Worm (Caenorhabditis elegans) whole organism, L3 larva: ENCODE measurements around the gene F53B2.8.

ENCODE experiments used
- ZK546.5 ChIP-seq: sonication (generic microtip); optimal IDR thresholded peaks from 2 replicates; lab custom pipeline; 2017; ENCODE audit warnings: missing biosample characterization, missing genetic modification characterization
- aly-2 ChIP-seq: fragments of 150-350 bp; optimal IDR thresholded peaks from 2 replicates; lab custom pipeline; 2014; ENCODE audit warnings: missing biosample characterization, missing genetic modification characterization
- ama-1 ChIP-seq: fragments of 150-350 bp; optimal IDR thresholded peaks from 2 replicates; lab custom pipeline; 2018
- ceh-16 ChIP-seq: sonication (generic microtip); optimal IDR thresholded peaks from 2 replicates; lab custom pipeline; 2017; ENCODE audit warnings: missing biosample characterization, missing genetic modification characterization
- ceh-28 ChIP-seq: fragments of 150-350 bp; optimal IDR thresholded peaks from 2 replicates; lab custom pipeline; 2014; ENCODE audit warnings: missing biosample characterization, missing genetic modification reagents, missing genetic modification characterization
- ceh-82 ChIP-seq: fragments of 150-350 bp; optimal IDR thresholded peaks from 2 replicates; lab custom pipeline; 2014; ENCODE audit warnings: missing biosample characterization, missing genetic modification characterization
- daf-12 ChIP-seq: fragments of 150-350 bp; optimal IDR thresholded peaks from 2 replicates; lab custom pipeline; 2014; ENCODE audit warnings: missing biosample characterization, missing genetic modification reagents, missing genetic modification characterization
- egl-5 ChIP-seq: fragments of 150-350 bp; optimal IDR thresholded peaks from 2 replicates; lab custom pipeline; 2017; ENCODE audit warnings: missing biosample characterization, missing genetic modification reagents, missing genetic modification characterization, inconsistent platforms
- elt-2 ChIP-seq: sonication (generic microtip); optimal IDR thresholded peaks from 2 replicates; lab custom pipeline; 2016; ENCODE audit warnings: missing genetic modification reagents, mild to moderate bottlenecking, missing genetic modification characterization, missing compliant biosample characterization
- eor-1 ChIP-seq, 2 experiments: fragments of 150-350 bp; optimal IDR thresholded peaks; 2 replicates each; lab custom pipeline; 2014 to 2018; ENCODE audit warnings: missing biosample characterization in 2 of 2, missing genetic modification characterization in 2 of 2
- fkh-10 ChIP-seq: sonication (generic microtip); optimal IDR thresholded peaks from 2 replicates; lab custom pipeline; 2017; ENCODE audit warnings: missing biosample characterization, missing genetic modification reagents, missing genetic modification characterization
- fkh-2 ChIP-seq: fragments of 150-350 bp; optimal IDR thresholded peaks from 2 replicates; lab custom pipeline; 2014; ENCODE audit warnings: missing biosample characterization, missing genetic modification reagents, missing genetic modification characterization
- fos-1 ChIP-seq: fragments of 150-350 bp; optimal IDR thresholded peaks from 2 replicates; lab custom pipeline; 2014; ENCODE audit warnings: missing biosample characterization, missing genetic modification characterization
- hmg-11 ChIP-seq: sonication (generic microtip); optimal IDR thresholded peaks from 2 replicates; lab custom pipeline; 2016; ENCODE audit warnings: missing genetic modification characterization, missing compliant biosample characterization
- jun-1 ChIP-seq: fragments of 150-350 bp; optimal IDR thresholded peaks from 2 replicates; lab custom pipeline; 2014; ENCODE audit warnings: missing biosample characterization, missing genetic modification reagents, missing genetic modification characterization
- lin-15B ChIP-seq: fragments of 150-350 bp; optimal IDR thresholded peaks from 2 replicates; lab custom pipeline; 2014; ENCODE audit warnings: missing biosample characterization, missing genetic modification characterization
- lin-39 ChIP-seq: fragments of 150-350 bp; optimal IDR thresholded peaks from 2 replicates; lab custom pipeline; 2018; ENCODE audit warnings: missing biosample characterization, missing genetic modification reagents, missing genetic modification characterization
- lsy-12 ChIP-seq: sonication (generic microtip); optimal IDR thresholded peaks from 2 replicates; lab custom pipeline; 2016; ENCODE audit warnings: mild to moderate bottlenecking, missing genetic modification characterization, missing compliant biosample characterization
- mdl-1 ChIP-seq: fragments of 150-350 bp; optimal IDR thresholded peaks from 2 replicates; lab custom pipeline; 2014; ENCODE audit warnings: missing biosample characterization, missing genetic modification characterization
- nhr-11 ChIP-seq: fragments of 150-350 bp; optimal IDR thresholded peaks from 2 replicates; lab custom pipeline; 2014; ENCODE audit warnings: missing biosample characterization, missing genetic modification characterization
- nhr-12 ChIP-seq: fragments of 150-350 bp; optimal IDR thresholded peaks from 2 replicates; lab custom pipeline; 2014; ENCODE audit warnings: missing biosample characterization, missing genetic modification characterization
- nhr-237 ChIP-seq: fragments of 150-350 bp; optimal IDR thresholded peaks from 2 replicates; lab custom pipeline; 2014; ENCODE audit warnings: missing biosample characterization, missing genetic modification characterization
- nhr-25 ChIP-seq: sonication (generic microtip); optimal IDR thresholded peaks from 2 replicates; lab custom pipeline; 2017; ENCODE audit warnings: missing biosample characterization, missing genetic modification characterization
- nhr-28 ChIP-seq: fragments of 150-350 bp; optimal IDR thresholded peaks from 2 replicates; lab custom pipeline; 2014; ENCODE audit warnings: missing biosample characterization, missing genetic modification characterization
- nhr-43 ChIP-seq: sonication (generic microtip); optimal IDR thresholded peaks from 2 replicates; lab custom pipeline; 2016; ENCODE audit warnings: mild to moderate bottlenecking, missing genetic modification characterization, missing compliant biosample characterization; ENCODE audit not compliant: poor library complexity, severe bottlenecking
- nhr-76 ChIP-seq: fragments of 150-350 bp; sonication (generic microtip); optimal IDR thresholded peaks from 5 replicates; lab custom pipeline; 2014; ENCODE audit warnings: missing biosample characterization, missing genetic modification characterization
- nhr-77 ChIP-seq: fragments of 150-350 bp; optimal IDR thresholded peaks from 2 replicates; lab custom pipeline; 2014; ENCODE audit warnings: missing biosample characterization, missing genetic modification characterization
- pha-4 ChIP-seq: fragments of 150-350 bp; optimal IDR thresholded peaks from 2 replicates; lab custom pipeline; 2014; ENCODE audit warnings: missing biosample characterization, missing genetic modification reagents, missing genetic modification characterization
- pqm-1 ChIP-seq: fragments of 150-350 bp; optimal IDR thresholded peaks from 2 replicates; lab custom pipeline; 2017; ENCODE audit warnings: missing biosample characterization, missing genetic modification characterization, inconsistent platforms
- sea-2 ChIP-seq: fragments of 150-350 bp; sonication (generic microtip); optimal IDR thresholded peaks from 4 replicates; lab custom pipeline; 2014; ENCODE audit warnings: missing biosample characterization, missing genetic modification reagents, missing genetic modification characterization
- skn-1 ChIP-seq: fragments of 150-350 bp; optimal IDR thresholded peaks from 2 replicates; lab custom pipeline; 2014; ENCODE audit warnings: missing biosample characterization, missing genetic modification characterization
- snpc-4 ChIP-seq: fragments of 150-350 bp; optimal IDR thresholded peaks from 2 replicates; lab custom pipeline; 2014; ENCODE audit warnings: missing biosample characterization, missing genetic modification characterization
- tbx-2 ChIP-seq: sonication (generic microtip); optimal IDR thresholded peaks from 2 replicates; lab custom pipeline; 2016; ENCODE audit warnings: mild to moderate bottlenecking, missing genetic modification characterization, missing compliant biosample characterization
- unc-39 ChIP-seq: sonication (generic microtip); optimal IDR thresholded peaks from 4 replicates; lab custom pipeline; 2017; ENCODE audit warnings: missing biosample characterization, missing genetic modification characterization
- zag-1 ChIP-seq: fragments of 150-350 bp; optimal IDR thresholded peaks from 2 replicates; lab custom pipeline; 2014; ENCODE audit warnings: missing biosample characterization, missing genetic modification characterization

The F53B2.8 gene

ce11 chrIV:12527217-12527616 lies at the start of gene F53B2.8:
Gene F53B2.8, minus strand, starts transcription at chrIV:12527396.
- TF ChIP-seq ama-1 (lab: Kevin White, UChicago) (no peak), pqm-1 (tag; lab: Kevin White, UChicago) (peak; percentile 71), skn-1 (tag; lab: Kevin White, UChicago) (peak; percentile 41), snpc-4 (peak; percentile 0), elt-2 (tag; lab: Kevin White, UChicago) (peak; percentile 92), fos-1 (tag; lab: Kevin White, UChicago) (no peak), pha-4 (peak; percentile 86), jun-1 (tag; lab: Kevin White, UChicago) (peak; percentile 78), aly-2 (tag; lab: Kevin White, UChicago) (no peak)

- TF ChIP-seq jun-1 (tag; lab: Kevin White, UChicago) (no peak), fkh-10 (no peak), elt-2 (tag; lab: Kevin White, UChicago) (no peak), pha-4 (no peak), ama-1 (lab: Kevin White, UChicago) (no peak), lin-39 (tag; lab: Kevin White, UChicago) (no peak)
Observed at ce11 chrIV:12574265-12574664, 47.1 kb upstream of the F53B2.8 start.

DNA sequence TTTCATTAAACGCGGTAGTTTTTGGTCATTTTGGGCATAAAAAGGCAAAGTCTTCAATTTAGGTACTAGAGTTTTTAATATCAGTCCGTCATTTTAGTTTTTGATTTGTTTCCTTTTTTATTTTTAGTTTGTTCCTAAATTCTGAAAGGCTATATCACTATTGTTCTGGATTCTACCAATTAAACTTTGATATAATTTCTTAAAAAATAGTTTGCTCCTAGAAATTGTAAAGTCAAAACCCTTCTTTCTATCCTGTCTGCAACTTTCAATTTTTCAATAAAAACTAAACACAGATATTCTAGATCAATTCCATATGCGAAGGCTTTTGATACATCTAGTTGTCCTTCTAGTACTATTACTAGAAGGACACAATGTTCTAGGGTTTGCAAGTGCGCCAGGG lies 45.9 kb upstream of the F53B2.8 start, which contains the start of gene K08E7.5:
Gene K08E7.5, plus strand, starts transcription at position 301 of the 400 bp plus-strand sequence.
- TF ChIP-seq fos-1 (tag; lab: Kevin White, UChicago) (no peak), pha-4 (no peak), sea-2 (no peak), tbx-2 (no peak), skn-1 (tag; lab: Kevin White, UChicago) (no peak), nhr-43 (tag; lab: Kevin White, UChicago) (no peak), nhr-11 (tag; lab: Kevin White, UChicago) (no peak), ceh-28 (no peak), nhr-25 (tag; lab: Kevin White, UChicago) (no peak), pqm-1 (tag; lab: Kevin White, UChicago) (no peak), mdl-1 (no peak), fkh-2 (no peak), hmg-11 (tag; lab: Kevin White, UChicago) (no peak), unc-39 (no peak), lsy-12 (tag; lab: Kevin White, UChicago) (no peak), lin-15B (no peak), daf-12 (tag; lab: Kevin White, UChicago) (no peak), nhr-76 (tag; lab: Kevin White, UChicago) (no peak)
- TF ChIP-seq, all 47 proteins: peak for 0

DNA sequence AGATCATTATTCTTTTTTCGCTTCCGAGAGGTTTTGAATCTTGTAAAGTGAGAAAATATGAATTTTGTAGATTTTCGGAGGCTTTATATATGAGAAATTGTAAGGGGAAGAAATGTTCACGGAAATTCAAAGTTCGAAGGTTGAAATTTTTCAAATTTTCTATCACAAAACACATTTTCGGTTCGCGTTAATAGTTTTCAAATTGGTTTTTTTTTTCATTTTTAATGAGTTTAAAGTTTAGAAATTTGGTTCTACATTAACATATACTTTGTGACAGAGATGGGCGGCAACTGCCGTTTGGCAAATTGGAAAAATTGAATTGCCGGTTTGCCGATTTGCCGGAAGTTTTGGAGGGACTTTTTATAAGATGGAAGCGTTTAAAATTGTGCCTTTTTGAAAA lies 43.9 kb upstream of the F53B2.8 start, which contains the start of gene K08E7.4:
Gene K08E7.4, minus strand, starts transcription at position 101 of the 400 bp plus-strand sequence.
- TF ChIP-seq ZK546.5 (tag; lab: Kevin White, UChicago), result no peak
- no peak for TF ChIP-seq nhr-28 (tag; lab: Kevin White, UChicago)
- no peak for TF ChIP-seq zag-1 (tag; lab: Kevin White, UChicago)
- no peak for TF ChIP-seq ceh-82 (tag; lab: Kevin White, UChicago)
- no peak for TF ChIP-seq sea-2
- TF ChIP-seq nhr-25 (tag; lab: Kevin White, UChicago), result no peak
- TF ChIP-seq snpc-4, result no peak
- no peak for TF ChIP-seq unc-39
- no peak for TF ChIP-seq skn-1 (tag; lab: Kevin White, UChicago)
- no peak for TF ChIP-seq nhr-237 (tag; lab: Kevin White, UChicago)
- no peak for TF ChIP-seq pqm-1 (tag; lab: Kevin White, UChicago)
- no peak for TF ChIP-seq ama-1 (lab: Kevin White, UChicago)
- TF ChIP-seq nhr-77, result no peak
- no peak for TF ChIP-seq elt-2 (tag; lab: Kevin White, UChicago)
- TF ChIP-seq egl-5, result no peak
- TF ChIP-seq ceh-16, result no peak

- TF ChIP-seq nhr-12 (tag; lab: Kevin White, UChicago) (no peak), snpc-4 (no peak), eor-1 (tag; optimal IDR thresholded peaks at IDR 0.05; lab: Kevin White, UChicago) (no peak), fos-1 (tag; lab: Kevin White, UChicago) (no peak), ceh-82 (tag; lab: Kevin White, UChicago) (no peak), hmg-11 (tag; lab: Kevin White, UChicago) (no peak), tbx-2 (no peak), sea-2 (no peak), zag-1 (tag; lab: Kevin White, UChicago) (no peak)
Observed at ce11 chrIV:12570546-12570945, 43.4 kb upstream of the F53B2.8 start.
